Fruit fly (Drosophila melanogaster) whole organism, embryonic: ENCODE results near the gene alpha-Spec.

Experiments used
- Atf6 ChIP-seq: fragments of 200-800 bp; sonication (Bioruptor generic); IDR thresholded peaks from 2 replicates; pipeline ENCODE4 v1.3.6; 2022; ENCODE audit warnings: missing biosample characterization, missing genetic modification characterization
- Awh ChIP-seq: fragments of 200-800 bp; sonication (Bioruptor generic); IDR thresholded peaks from 2 replicates; pipeline ENCODE4, ENCODE4 v1.3.6; 2022; ENCODE audit warnings: missing biosample characterization, missing genetic modification characterization
- Blimp-1 ChIP-seq: fragments of 200-800 bp; sonication (Bioruptor generic); optimal IDR thresholded peaks from 3 replicates; lab custom pipeline; 2018; ENCODE audit warnings: missing biosample characterization, missing genetic modification characterization, mild to moderate bottlenecking, moderate library complexity, missing genetic modification reagents
- CG10366 ChIP-seq: fragments of 200-800 bp; sonication (Bioruptor generic); IDR thresholded peaks from 2 replicates; pipeline ENCODE4 v1.3.6; 2022; ENCODE audit warnings: missing biosample characterization, missing genetic modification characterization
- CG11504 ChIP-seq: fragments of 200-800 bp; sonication (Bioruptor generic); optimal IDR thresholded peaks from 3 replicates; lab custom pipeline; 2019; ENCODE audit warnings: missing biosample characterization, mild to moderate bottlenecking, missing genetic modification characterization, moderate library complexity
- CG11560 ChIP-seq: fragments of 200-800 bp; sonication (Bioruptor generic); IDR thresholded peaks from 3 replicates; pipeline ENCODE4 v1.3.6; 2022; ENCODE audit warnings: missing biosample characterization, missing genetic modification characterization
- CG12236 ChIP-seq: fragments of 200-800 bp; sonication (Bioruptor generic); optimal IDR thresholded peaks from 2 replicates; lab custom pipeline; 2016; ENCODE audit warnings: missing biosample characterization, missing genetic modification characterization
- CG1233 ChIP-seq: fragments of 200-800 bp; sonication (Bioruptor generic); optimal IDR thresholded peaks from 4 replicates; lab custom pipeline; 2018; ENCODE audit warnings: missing biosample characterization, mild to moderate bottlenecking, missing genetic modification characterization
- CG12769 ChIP-seq: fragments of 200-800 bp; sonication (Bioruptor generic); optimal IDR thresholded peaks from 2 replicates; lab custom pipeline; 2019; ENCODE audit warnings: missing biosample characterization, mild to moderate bottlenecking, missing genetic modification characterization, moderate library complexity
- CG13123 ChIP-seq: fragments of 200-800 bp; sonication (Bioruptor generic); optimal IDR thresholded peaks from 2 replicates; lab custom pipeline; 2016; ENCODE audit warnings: missing biosample characterization, missing genetic modification characterization
- CG13296 ChIP-seq: fragments of 200-800 bp; sonication (Bioruptor generic); optimal IDR thresholded peaks from 3 replicates; lab custom pipeline; 2018; ENCODE audit warnings: missing biosample characterization, mild to moderate bottlenecking, missing genetic modification characterization
- CG15514 ChIP-seq: fragments of 200-800 bp; sonication (Bioruptor generic); optimal IDR thresholded peaks from 3 replicates; lab custom pipeline; 2017; ENCODE audit warnings: missing biosample characterization, missing genetic modification characterization, mild to moderate bottlenecking, moderate library complexity, missing genetic modification reagents
- CG16815 ChIP-seq: fragments of 200-800 bp; sonication (Bioruptor generic); optimal IDR thresholded peaks from 3 replicates; lab custom pipeline; 2017; ENCODE audit warnings: missing biosample characterization, mild to moderate bottlenecking, missing genetic modification characterization
- CG16863 ChIP-seq: fragments of 200-800 bp; sonication (Bioruptor generic); optimal IDR thresholded peaks from 3 replicates; lab custom pipeline; 2016; ENCODE audit warnings: missing biosample characterization, missing genetic modification characterization
- CG17385 ChIP-seq: fragments of 200-800 bp; sonication (Bioruptor generic); optimal IDR thresholded peaks from 3 replicates; lab custom pipeline; 2018; ENCODE audit warnings: missing biosample characterization, mild to moderate bottlenecking, missing genetic modification characterization
- CG18476 ChIP-seq: fragments of 200-800 bp; sonication (Bioruptor generic); optimal IDR thresholded peaks from 2 replicates; lab custom pipeline; 2016; ENCODE audit warnings: missing biosample characterization, mild to moderate bottlenecking, missing genetic modification characterization
- CG2875 ChIP-seq: fragments of 200-800 bp; sonication (Bioruptor generic); optimal IDR thresholded peaks from 2 replicates; lab custom pipeline; 2017; ENCODE audit warnings: missing biosample characterization, mild to moderate bottlenecking, missing genetic modification characterization, missing genetic modification reagents
- CG4707 ChIP-seq: fragments of 200-800 bp; sonication (Bioruptor generic); optimal IDR thresholded peaks from 2 replicates; lab custom pipeline; 2018; ENCODE audit warnings: missing biosample characterization, mild to moderate bottlenecking, missing genetic modification characterization, moderate library complexity
- CG8478 ChIP-seq: fragments of >200 bp; optimal IDR thresholded peaks from 2 replicates; lab custom pipeline; 2018
- CG9215 ChIP-seq: fragments of 200-800 bp; sonication (Bioruptor generic); IDR thresholded peaks from 2 replicates; pipeline ENCODE4 v1.3.6; 2022; ENCODE audit warnings: missing biosample characterization, missing genetic modification characterization
- CG9876 ChIP-seq: fragments of 200-800 bp; sonication (Bioruptor generic); optimal IDR thresholded peaks from 2 replicates; lab custom pipeline; 2016; ENCODE audit warnings: missing biosample characterization, missing genetic modification characterization
- Eip74EF ChIP-seq, 2 experiments: fragments of 200-800 bp in 1 of 2; fragments of >200 bp in 1 of 2; sonication (Bioruptor generic) in 1 of 2; optimal IDR thresholded peaks; 2 replicates each; lab custom pipeline; 2017 to 2019; ENCODE audit warnings: missing biosample characterization in 2 of 2, missing genetic modification characterization in 2 of 2, mild to moderate bottlenecking in 1 of 2, moderate library complexity in 1 of 2
- Ets65A ChIP-seq: fragments of 200-800 bp; sonication (Bioruptor generic); peaks from one replicate; lab custom pipeline; 2016; ENCODE audit warnings: missing biosample characterization, missing genetic modification characterization
- Ets97D ChIP-seq: fragments of 200-800 bp; sonication (Bioruptor generic); optimal IDR thresholded peaks from 3 replicates; lab custom pipeline; 2016; ENCODE audit warnings: missing biosample characterization, missing genetic modification characterization
- Fer2 ChIP-seq: fragments of 200-800 bp; sonication (Bioruptor generic); optimal IDR thresholded peaks from 2 replicates; lab custom pipeline; 2018; ENCODE audit warnings: missing biosample characterization, mild to moderate bottlenecking, missing genetic modification characterization, moderate library complexity
- Fer3 ChIP-seq: fragments of 200-800 bp; sonication (Bioruptor generic); optimal IDR thresholded peaks from 2 replicates; lab custom pipeline; 2018; ENCODE audit warnings: missing biosample characterization, mild to moderate bottlenecking, missing genetic modification characterization, moderate library complexity
- HLH4C ChIP-seq: fragments of 200-800 bp; sonication (Bioruptor generic); IDR thresholded peaks from 3 replicates; pipeline ENCODE4 v1.3.6; 2022; ENCODE audit warnings: missing biosample characterization, missing genetic modification characterization; ENCODE audit not compliant: partially characterized antibody
- Hmr ChIP-seq: fragments of 200-800 bp; sonication (Bioruptor generic); optimal IDR thresholded peaks from 3 replicates; lab custom pipeline; 2017; ENCODE audit warnings: mild to moderate bottlenecking, missing biosample characterization, missing genetic modification reagents, missing genetic modification characterization
- Lim3 ChIP-seq: fragments of 200-800 bp; sonication (Bioruptor generic); IDR thresholded peaks from 2 replicates; pipeline ENCODE4 v1.3.6; 2022; ENCODE audit warnings: missing biosample characterization, missing genetic modification characterization
- NK7.1 ChIP-seq: fragments of 200-800 bp; sonication (Bioruptor generic); optimal IDR thresholded peaks from 3 replicates; lab custom pipeline; 2016; ENCODE audit warnings: missing biosample characterization, missing genetic modification characterization
- Spps ChIP-seq: fragments of 200-800 bp; sonication (Bioruptor generic); optimal IDR thresholded peaks from 2 replicates; lab custom pipeline; 2018; ENCODE audit warnings: missing biosample characterization, mild to moderate bottlenecking, missing genetic modification characterization
- ara ChIP-seq: fragments of 200-800 bp; sonication (Bioruptor generic); IDR thresholded peaks from 2 replicates; pipeline ENCODE4 v1.3.6; 2022; ENCODE audit warnings: missing biosample characterization, missing genetic modification characterization
- ase ChIP-seq: fragments of 200-800 bp; sonication (Bioruptor generic); IDR thresholded peaks from 3 replicates; pipeline ENCODE4 v1.3.6; 2022; ENCODE audit warnings: missing biosample characterization, missing genetic modification characterization
- bigmax ChIP-seq: fragments of 200-800 bp; sonication (Bioruptor generic); optimal IDR thresholded peaks from 2 replicates; lab custom pipeline; 2018; ENCODE audit warnings: missing biosample characterization, mild to moderate bottlenecking, missing genetic modification characterization
- caup ChIP-seq: fragments of 200-800 bp; sonication (Bioruptor generic); optimal IDR thresholded peaks from 3 replicates; lab custom pipeline; 2017; ENCODE audit warnings: missing biosample characterization, mild to moderate bottlenecking, missing genetic modification characterization, moderate library complexity; ENCODE audit not compliant: severe bottlenecking
- chif ChIP-seq, 2 experiments: fragments of 200-800 bp; sonication (Bioruptor generic); optimal IDR thresholded peaks; 3 replicates each; lab custom pipeline; 2016; ENCODE audit warnings: missing biosample characterization in 2 of 2, missing genetic modification characterization in 2 of 2
- cwo ChIP-seq: fragments of 200-800 bp; sonication (Bioruptor generic); optimal IDR thresholded peaks from 3 replicates; lab custom pipeline; 2017; ENCODE audit warnings: missing biosample characterization, missing genetic modification characterization, mild to moderate bottlenecking, moderate library complexity, missing genetic modification reagents
- dysf ChIP-seq: fragments of 200-800 bp; sonication (Bioruptor generic); IDR thresholded peaks from 3 replicates; pipeline ENCODE4 v1.3.6; 2022; ENCODE audit warnings: missing biosample characterization, missing genetic modification characterization
- en ChIP-seq: fragments of 200-800 bp; sonication (Bioruptor generic); optimal IDR thresholded peaks from 2 replicates; lab custom pipeline; 2016; ENCODE audit warnings: missing biosample characterization, missing genetic modification characterization
- grn ChIP-seq: fragments of 200-800 bp; sonication (Bioruptor generic); optimal IDR thresholded peaks from 3 replicates; lab custom pipeline; 2017; ENCODE audit warnings: missing biosample characterization, missing genetic modification characterization
- nerfin-2 ChIP-seq: fragments of 200-800 bp; sonication (Bioruptor generic); IDR thresholded peaks from 2 replicates; pipeline ENCODE4 v1.3.6; 2022; ENCODE audit warnings: missing biosample characterization, missing genetic modification characterization; ENCODE audit not compliant: partially characterized antibody
- oc ChIP-seq: fragments of 200-800 bp; sonication (Bioruptor generic); optimal IDR thresholded peaks from 2 replicates; lab custom pipeline; 2018; ENCODE audit warnings: missing biosample characterization, mild to moderate bottlenecking, missing genetic modification characterization, moderate library complexity
- phol ChIP-seq: fragments of 200-800 bp; sonication (Bioruptor generic); optimal IDR thresholded peaks from 3 replicates; lab custom pipeline; 2018; ENCODE audit warnings: missing biosample characterization, mild to moderate bottlenecking, missing genetic modification characterization, moderate library complexity
- run ChIP-seq: fragments of 200-800 bp; sonication (Bioruptor generic); optimal IDR thresholded peaks from 3 replicates; lab custom pipeline; 2018; ENCODE audit warnings: missing biosample characterization, mild to moderate bottlenecking, missing genetic modification characterization
- sd ChIP-seq: fragments of 200-800 bp; sonication (Bioruptor generic); optimal IDR thresholded peaks from 3 replicates; lab custom pipeline; 2018; ENCODE audit warnings: missing biosample characterization, mild to moderate bottlenecking, missing genetic modification characterization, moderate library complexity
- twi ChIP-seq: fragments of 200-800 bp; optimal IDR thresholded peaks from 2 replicates; lab custom pipeline; 2019; ENCODE audit warnings: missing biosample characterization, mild to moderate bottlenecking, missing genetic modification characterization, moderate library complexity
- vfl ChIP-seq: fragments of 200-800 bp; sonication (Bioruptor generic); optimal IDR thresholded peaks from 2 replicates; lab custom pipeline; 2016; ENCODE audit warnings: missing biosample characterization, missing genetic modification characterization
- vvl ChIP-seq: fragments of 200-800 bp; sonication (Bioruptor generic); IDR thresholded peaks from 2 replicates; pipeline ENCODE4 v1.3.6; 2022; ENCODE audit warnings: missing biosample characterization, missing genetic modification characterization
- zen2 ChIP-seq: fragments of 200-800 bp; sonication (Bioruptor generic); IDR thresholded peaks from 3 replicates; pipeline ENCODE4 v1.3.6; 2022; ENCODE audit warnings: missing biosample characterization, missing genetic modification characterization; ENCODE audit not compliant: partially characterized antibody

Gene alpha-Spec

DNA sequence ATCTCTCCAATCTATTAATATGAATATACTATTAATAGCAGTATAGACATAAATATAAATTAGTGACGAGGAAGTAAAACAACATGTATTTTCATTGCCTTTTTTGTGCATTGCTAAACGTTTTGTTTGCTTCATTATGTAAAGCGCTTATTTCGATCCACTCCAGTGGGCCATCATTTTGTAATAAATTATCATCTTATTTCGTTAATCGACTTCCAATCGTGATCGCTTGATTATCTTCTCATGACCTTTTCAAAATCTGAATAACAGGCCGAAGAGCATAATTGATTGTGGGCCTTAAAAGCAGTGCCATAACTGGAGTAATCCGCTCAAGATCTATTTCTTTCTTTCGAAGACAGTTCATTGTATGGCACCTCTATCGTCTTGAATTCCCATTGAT is 22.3 kb upstream of the alpha-Spec start:
- TF ChIP-seq oc (tag; lab: Kevin White, UChicago) (peak; percentile 57), Eip74EF (GFP tag; optimal IDR thresholded peaks at IDR 0.05; lab: Kevin White, UChicago) (peak in 1 of 2 experiments; percentile 44), Awh (GFP tag; lab: Robert Waterston, UW) (peak; percentile 72; the same call in 1 of the 2 replicates), vvl (GFP tag; lab: Robert Waterston, UW) (peak; percentile 18; the same call in 1 of the 2 replicates), ase (GFP tag; lab: Robert Waterston, UW) (no peak), CG4707 (GFP tag; lab: Kevin White, UChicago) (no peak)

DNA sequence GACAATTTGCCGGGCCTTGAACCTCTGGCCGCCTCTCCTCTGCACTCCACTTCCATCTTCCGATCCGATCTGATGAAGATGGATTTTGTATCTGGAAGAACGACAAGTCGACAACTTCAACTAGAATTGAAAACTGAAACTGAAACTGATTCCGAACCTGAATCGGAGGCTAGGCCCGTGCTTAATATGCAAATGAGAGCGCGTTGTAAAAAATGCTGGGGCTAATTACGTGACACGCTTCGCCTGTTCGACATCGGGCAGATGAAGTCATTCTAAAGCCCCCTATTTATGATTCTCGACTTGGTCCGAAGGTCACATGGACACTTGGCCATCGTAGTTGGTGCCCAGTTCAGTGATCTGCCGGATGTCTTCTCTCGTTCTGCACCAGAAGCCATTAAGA is 21.5 kb upstream of the alpha-Spec start:
- TF ChIP-seq run (no peak), chif (GFP tag; optimal IDR thresholded peaks at IDR 0.05; lab: Kevin White, UChicago) (no peak), CG11560 (tag; lab: Robert Waterston, UW) (no peak), CG13123 (GFP tag; lab: Kevin White, UChicago) (no peak), CG13296 (no peak), CG12236 (no peak), CG17385 (GFP tag; lab: Kevin White, UChicago) (no peak), NK7.1 (GFP tag; lab: Kevin White, UChicago) (no peak), CG18476 (no peak), vvl (GFP tag; lab: Robert Waterston, UW) (0 out of 2 replicates have a peak, but pooled peaks have one; percentile 18), Fer3 (tag; lab: Kevin White, UChicago) (no peak), CG8478 (lab: Kevin White, UChicago) (no peak), grn (GFP tag; lab: Kevin White, UChicago) (no peak), caup (GFP tag; lab: Kevin White, UChicago) (no peak), vfl (GFP tag; lab: Kevin White, UChicago) (no peak), dysf (GFP tag; lab: Robert Waterston, UW) (no peak), CG2875 (no peak), Hmr (no peak), Ets65A (GFP tag; lab: Kevin White, UChicago) (no peak), en (no peak), CG16815 (GFP tag; lab: Kevin White, UChicago) (no peak), bigmax (no peak), Fer2 (tag; lab: Kevin White, UChicago) (no peak), Lim3 (GFP tag; lab: Robert Waterston, UW) (no peak), sd (tag; lab: Kevin White, UChicago) (peak; percentile 16), CG16863 (GFP tag; lab: Kevin White, UChicago) (no peak), CG15514 (GFP tag; lab: Kevin White, UChicago) (no peak), CG9215 (GFP tag; lab: Robert Waterston, UW) (no peak), ara (GFP tag; lab: Robert Waterston, UW) (no peak), Atf6 (no peak), CG11504 (tag; lab: Kevin White, UChicago) (no peak), CG10366 (GFP tag; lab: Robert Waterston, UW) (no peak), twi (tag; lab: Kevin White, UChicago) (no peak), phol (no peak), cwo (GFP tag; lab: Kevin White, UChicago) (peak; percentile 3), zen2 (GFP tag; lab: Robert Waterston, UW) (no peak), Blimp-1 (GFP tag; lab: Kevin White, UChicago) (peak; percentile 1), Ets97D (GFP tag; lab: Kevin White, UChicago) (no peak), CG9876 (GFP tag; lab: Kevin White, UChicago) (no peak), CG1233 (GFP tag; lab: Kevin White, UChicago) (no peak), HLH4C (GFP tag; lab: Robert Waterston, UW) (no peak), Spps (tag; lab: Kevin White, UChicago) (no peak), CG12769 (tag; lab: Kevin White, UChicago) (peak; percentile 26), nerfin-2 (GFP tag; lab: Robert Waterston, UW) (no peak)
